Worm (Caenorhabditis elegans) whole organism, L1 larva: ENCODE results near the gene vab-23.

Experiments used
- C04F5.9 ChIP-seq: sonication (generic microtip); optimal IDR thresholded peaks from 2 replicates; lab custom pipeline; 2016; ENCODE audit warnings: missing genetic modification characterization, missing compliant biosample characterization
- C34B4.2 ChIP-seq: sonication (generic microtip); optimal IDR thresholded peaks from 2 replicates; lab custom pipeline; 2017; ENCODE audit warnings: mild to moderate bottlenecking, missing genetic modification characterization, missing compliant biosample characterization
- alr-1 ChIP-seq: fragments of 200-800 bp; sonication (Bioruptor generic); optimal IDR thresholded peaks from 2 replicates; lab custom pipeline; 2018; ENCODE audit warnings: borderline replicate concordance, mild to moderate bottlenecking, missing genetic modification characterization, missing compliant biosample characterization
- aly-2 ChIP-seq: fragments of 150-350 bp; optimal IDR thresholded peaks from 2 replicates; lab custom pipeline; 2014; ENCODE audit warnings: missing biosample characterization, missing genetic modification characterization
- ama-1 ChIP-seq: fragments of 150-350 bp; optimal IDR thresholded peaks from 2 replicates; lab custom pipeline; 2014
- blmp-1 ChIP-seq: fragments of 150-350 bp; optimal IDR thresholded peaks from 2 replicates; lab custom pipeline; 2014; ENCODE audit warnings: missing biosample characterization, missing genetic modification characterization
- ceh-63 ChIP-seq: fragments of 200-800 bp; sonication (Bioruptor generic); optimal IDR thresholded peaks from 2 replicates; lab custom pipeline; 2018; ENCODE audit warnings: mild to moderate bottlenecking, missing genetic modification characterization, missing compliant biosample characterization
- ceh-8 ChIP-seq: fragments of 200-800 bp; sonication (Bioruptor generic); optimal IDR thresholded peaks from 2 replicates; lab custom pipeline; 2018; ENCODE audit warnings: mild to moderate bottlenecking, missing genetic modification characterization, moderate library complexity, missing compliant biosample characterization
- ceh-88 ChIP-seq: fragments of 200-800 bp; sonication (Bioruptor generic); IDR thresholded peaks from 2 replicates; pipeline ENCODE4 v1.3.6; 2022; ENCODE audit warnings: missing genetic modification characterization, missing compliant biosample characterization
- dpl-1 ChIP-seq, 3 experiments: fragments of 150-350 bp in 2 of 3; sonication (generic microtip) in 1 of 3; optimal IDR thresholded peaks; 2 replicates each; lab custom pipeline; 2014 to 2017; ENCODE audit warnings: missing biosample characterization in 3 of 3, missing genetic modification characterization in 3 of 3, missing genetic modification reagents in 3 of 3
- efl-1 ChIP-seq, 4 experiments: fragments of 150-350 bp; optimal IDR thresholded peaks in 3 of 4; peaks in 1 of 4; 1 replicate in 1 of 4; 2 replicates in 3 of 4; lab custom pipeline; 2014; ENCODE audit warnings: missing biosample characterization in 2 of 4, missing genetic modification characterization in 2 of 4, missing genetic modification reagents in 2 of 4
- elt-3 ChIP-seq, 6 experiments: fragments of 150-350 bp in 1 of 6; sonication (generic microtip); optimal IDR thresholded peaks; 2 replicates each; lab custom pipeline; 2017 to 2018; ENCODE audit warnings: missing biosample characterization in 6 of 6, missing genetic modification characterization in 6 of 6, inconsistent platforms in 1 of 6
- fkh-4 ChIP-seq: sonication (generic microtip); optimal IDR thresholded peaks from 2 replicates; lab custom pipeline; 2016; ENCODE audit warnings: missing compliant biosample characterization, missing genetic modification characterization, borderline replicate concordance
- jun-1 ChIP-seq: fragments of 150-350 bp; optimal IDR thresholded peaks from 2 replicates; lab custom pipeline; 2014; ENCODE audit warnings: missing biosample characterization, missing genetic modification reagents, missing genetic modification characterization
- lin-14 ChIP-seq: fragments of 200-800 bp; sonication (Bioruptor generic); optimal IDR thresholded peaks from 2 replicates; lab custom pipeline; 2018; ENCODE audit warnings: mild to moderate bottlenecking, missing genetic modification characterization, moderate library complexity, missing compliant biosample characterization
- lin-35 ChIP-seq, 2 experiments: fragments of 150-350 bp; optimal IDR thresholded peaks; 2 replicates each; lab custom pipeline; 2014; ENCODE audit warnings: missing biosample characterization in 2 of 2, missing genetic modification characterization in 2 of 2, missing genetic modification reagents in 2 of 2
- lir-3 ChIP-seq: sonication (generic microtip); optimal IDR thresholded peaks from 2 replicates; lab custom pipeline; 2016; ENCODE audit warnings: mild to moderate bottlenecking, missing genetic modification characterization, moderate library complexity, missing compliant biosample characterization; ENCODE audit not compliant: poor library complexity
- lsy-2 ChIP-seq, 2 experiments: fragments of 150-350 bp; optimal IDR thresholded peaks; 2 replicates each; lab custom pipeline; 2014; ENCODE audit warnings: missing biosample characterization in 2 of 2, missing genetic modification characterization in 2 of 2
- mef-2 ChIP-seq: fragments of 150-350 bp; optimal IDR thresholded peaks from 2 replicates; lab custom pipeline; 2014; ENCODE audit warnings: missing biosample characterization, missing genetic modification characterization
- mep-1 ChIP-seq: fragments of 150-350 bp; optimal IDR thresholded peaks from 2 replicates; lab custom pipeline; 2014; ENCODE audit warnings: missing biosample characterization, missing genetic modification characterization
- nhr-11 ChIP-seq: fragments of 150-350 bp; optimal IDR thresholded peaks from 2 replicates; lab custom pipeline; 2014; ENCODE audit warnings: missing biosample characterization, missing genetic modification characterization
- nhr-20 ChIP-seq: sonication (generic microtip); optimal IDR thresholded peaks from 2 replicates; lab custom pipeline; 2016; ENCODE audit warnings: mild to moderate bottlenecking, missing genetic modification characterization, missing compliant biosample characterization
- nhr-28 ChIP-seq: fragments of 150-350 bp; optimal IDR thresholded peaks from 2 replicates; lab custom pipeline; 2014; ENCODE audit warnings: missing biosample characterization, missing genetic modification characterization
- nhr-71 ChIP-seq: sonication (generic microtip); optimal IDR thresholded peaks from 2 replicates; lab custom pipeline; 2016; ENCODE audit warnings: mild to moderate bottlenecking, missing genetic modification characterization, moderate library complexity, missing compliant biosample characterization
- nhr-84 ChIP-seq: sonication (generic microtip); optimal IDR thresholded peaks from 2 replicates; lab custom pipeline; 2017; ENCODE audit warnings: missing biosample characterization, missing genetic modification characterization
- nhr-85 ChIP-seq: sonication (generic microtip); peaks from one replicate; lab custom pipeline; 2016; ENCODE audit warnings: missing genetic modification characterization, inconsistent platforms, missing compliant biosample characterization
- nhr-90 ChIP-seq: sonication (generic microtip); optimal IDR thresholded peaks from 2 replicates; lab custom pipeline; 2016; ENCODE audit warnings: mild to moderate bottlenecking, missing genetic modification characterization, missing compliant biosample characterization; ENCODE audit not compliant: poor library complexity
- pqm-1 ChIP-seq: sonication (generic microtip); optimal IDR thresholded peaks from 3 replicates; lab custom pipeline; 2017; ENCODE audit warnings: missing biosample characterization, missing genetic modification characterization
- rnt-1 ChIP-seq: sonication (generic microtip); optimal IDR thresholded peaks from 2 replicates; lab custom pipeline; 2016; ENCODE audit warnings: mild to moderate bottlenecking, missing genetic modification characterization, moderate library complexity, missing compliant biosample characterization
- skn-1 ChIP-seq: fragments of 150-350 bp; optimal IDR thresholded peaks from 2 replicates; lab custom pipeline; 2014; ENCODE audit warnings: missing biosample characterization, missing genetic modification characterization
- snu-23 ChIP-seq: sonication (generic microtip); optimal IDR thresholded peaks from 2 replicates; lab custom pipeline; 2016; ENCODE audit warnings: missing genetic modification characterization, missing compliant biosample characterization
- tbx-2 ChIP-seq: sonication (generic microtip); optimal IDR thresholded peaks from 2 replicates; lab custom pipeline; 2016; ENCODE audit warnings: missing genetic modification characterization, missing compliant biosample characterization
- unc-130 ChIP-seq: fragments of 150-350 bp; optimal IDR thresholded peaks from 2 replicates; lab custom pipeline; 2017; ENCODE audit warnings: missing biosample characterization, missing genetic modification characterization, inconsistent platforms
- xbp-1 ChIP-seq: sonication (generic microtip); optimal IDR thresholded peaks from 2 replicates; lab custom pipeline; 2016; ENCODE audit warnings: missing genetic modification characterization, missing compliant biosample characterization
- zag-1 ChIP-seq: fragments of 150-350 bp; optimal IDR thresholded peaks from 2 replicates; lab custom pipeline; 2014; ENCODE audit warnings: missing biosample characterization, missing genetic modification characterization
- zip-4 ChIP-seq: fragments of 200-800 bp; sonication (Bioruptor generic); optimal IDR thresholded peaks from 2 replicates; lab custom pipeline; 2018; ENCODE audit warnings: mild to moderate bottlenecking, missing genetic modification characterization, moderate library complexity, missing compliant biosample characterization
- ztf-11 ChIP-seq, 2 experiments: sonication (generic microtip); optimal IDR thresholded peaks; 2 replicates each; lab custom pipeline; 2016 to 2017; ENCODE audit warnings: missing genetic modification characterization in 2 of 2, missing biosample characterization in 1 of 2, missing compliant biosample characterization in 1 of 2
- ztf-4 ChIP-seq: fragments of 150-350 bp; optimal IDR thresholded peaks from 2 replicates; lab custom pipeline; 2014; ENCODE audit warnings: missing biosample characterization, missing genetic modification characterization

Gene vab-23

DNA sequence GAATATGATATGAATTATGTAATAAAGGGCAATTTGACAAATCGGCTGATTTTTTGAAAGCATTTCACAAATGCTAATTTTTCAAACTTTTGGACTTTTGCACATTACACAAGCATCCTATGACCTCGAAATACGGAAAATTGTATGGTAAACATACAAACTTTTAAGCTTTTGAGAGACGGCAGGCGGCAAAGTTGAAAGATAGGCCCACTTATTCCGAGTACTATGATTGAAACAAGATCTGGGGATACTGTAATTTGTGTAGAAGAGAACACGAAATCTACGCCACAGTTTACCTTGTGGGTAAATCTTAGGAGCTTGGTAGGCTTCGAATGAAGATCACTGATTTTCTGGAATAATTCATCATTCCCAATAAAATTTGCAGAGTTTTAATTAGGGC is 17.4 kb downstream of the vab-23 start, which contains the start of gene ZK930.6:
Gene ZK930.6 (plus strand): TSS at position 301 of the 400 bp plus-strand sequence.
- no peak for TF ChIP-seq skn-1 (tag; lab: Kevin White, UChicago)
- no peak for TF ChIP-seq elt-3 (tag; optimal IDR thresholded peaks at IDR 0.05; lab: Kevin White, UChicago)
- no peak for TF ChIP-seq snu-23 (GFP tag; lab: Kevin White, UChicago)
- TF ChIP-seq ceh-8 (GFP tag; lab: Kevin White, UChicago): no peak
- no peak for TF ChIP-seq lsy-2 (tag; optimal IDR thresholded peaks at IDR 0.05; lab: Kevin White, UChicago)
- TF ChIP-seq nhr-28 (tag; lab: Kevin White, UChicago): no peak
- TF ChIP-seq lir-3 (tag; lab: Kevin White, UChicago): no peak
- TF ChIP-seq xbp-1 (tag; lab: Kevin White, UChicago): no peak

DNA sequence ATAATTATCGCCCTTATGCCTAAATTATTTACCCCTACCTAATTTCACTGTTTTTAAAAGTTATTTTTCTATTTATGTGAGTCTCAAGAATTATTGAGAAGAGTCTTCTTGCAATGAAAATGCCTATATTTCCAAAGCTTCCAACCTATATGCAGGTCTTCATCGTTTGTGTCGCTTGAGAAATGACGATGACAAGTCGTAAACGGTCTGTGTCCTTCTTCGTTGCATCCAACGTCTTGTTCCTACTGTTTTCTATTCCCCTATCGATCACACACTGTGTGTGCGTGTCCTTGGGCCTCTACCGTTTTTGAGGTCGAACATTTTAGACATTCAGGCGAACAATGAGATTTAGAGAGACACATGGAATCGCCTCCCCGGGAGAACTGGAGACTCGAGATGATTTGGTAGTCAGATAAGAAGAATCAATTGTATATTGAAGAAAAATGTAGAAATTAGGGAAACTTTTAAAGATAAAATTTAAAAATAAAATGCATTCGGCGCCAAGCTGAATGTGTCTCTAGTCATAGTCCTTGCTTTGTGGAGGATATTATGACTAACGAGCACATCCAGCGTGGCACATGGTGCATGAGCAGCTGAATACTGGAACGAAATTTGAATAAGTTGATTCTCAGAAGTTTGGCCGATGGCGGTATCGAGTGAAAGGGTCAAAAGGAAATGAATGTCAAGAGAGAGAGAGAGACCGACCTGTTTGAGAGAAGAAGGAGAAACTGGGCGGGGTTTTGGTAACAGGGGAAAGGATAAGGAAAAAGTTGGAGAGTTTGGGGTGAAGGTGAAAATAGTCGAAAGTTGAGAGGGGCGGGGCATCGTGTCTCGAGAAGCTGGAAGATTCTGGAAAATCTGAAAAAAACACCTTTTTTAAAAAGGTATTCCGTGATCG is 20.3 kb downstream of the vab-23 start:
- TF ChIP-seq dpl-1 (GFP tag; optimal IDR thresholded peaks at IDR 0.05; lab: Kevin White, UChicago): peak in 1 of 3 experiments; percentile 21
- TF ChIP-seq ceh-88 (GFP tag; lab: Robert Waterston, UW): no peak
- no peak for TF ChIP-seq jun-1
- TF ChIP-seq ztf-11 (tag; optimal IDR thresholded peaks at IDR 0.05; lab: Kevin White, UChicago): peak in 1 of 2 experiments; percentile 37
- TF ChIP-seq nhr-85: peak; percentile 72
- peak; percentile 99 for TF ChIP-seq blmp-1
- TF ChIP-seq elt-3 (tag; optimal IDR thresholded peaks at IDR 0.05; lab: Kevin White, UChicago): peak in 1 of 6 experiments; percentile 9
- peak; percentile 20 for TF ChIP-seq nhr-90
- TF ChIP-seq nhr-84 (tag; lab: Kevin White, UChicago): no peak
- TF ChIP-seq zag-1 (tag; lab: Kevin White, UChicago): no peak
- TF ChIP-seq ztf-4 (tag; lab: Kevin White, UChicago): no peak
- no peak for TF ChIP-seq pqm-1
- TF ChIP-seq ama-1 (lab: Kevin White, UChicago): peak; percentile 52
- TF ChIP-seq C04F5.9 (tag; lab: Kevin White, UChicago): no peak
- no peak for TF ChIP-seq alr-1 (tag; lab: Kevin White, UChicago)
- peak; percentile 29 for TF ChIP-seq nhr-20 (tag; lab: Kevin White, UChicago)
- TF ChIP-seq unc-130 (tag; lab: Kevin White, UChicago): no peak
- no peak for TF ChIP-seq lir-3 (tag; lab: Kevin White, UChicago)
- TF ChIP-seq zip-4 (GFP tag; lab: Kevin White, UChicago): no peak
- peak in 1 of 2 experiments; percentile 14 for TF ChIP-seq efl-1 (optimal IDR thresholded peaks at IDR 0.05; lab: Kevin White, UChicago)
- peak in 1 of 2 experiments; percentile 90 for TF ChIP-seq efl-1 (GFP tag; optimal IDR thresholded peaks at IDR 0.05 in 1 of 2; lab: Kevin White, UChicago)
- peak; percentile 46 for TF ChIP-seq nhr-71 (tag; lab: Kevin White, UChicago)
- peak; percentile 12 for TF ChIP-seq rnt-1 (tag; lab: Kevin White, UChicago)
- no peak for TF ChIP-seq ceh-63 (GFP tag; lab: Kevin White, UChicago)
- no peak for TF ChIP-seq xbp-1 (tag; lab: Kevin White, UChicago)
- peak; percentile 70 for TF ChIP-seq mep-1 (tag; lab: Kevin White, UChicago)
- peak; percentile 79 for TF ChIP-seq aly-2 (tag; lab: Kevin White, UChicago)
- peak; percentile 45 for TF ChIP-seq snu-23 (GFP tag; lab: Kevin White, UChicago)
- no peak for TF ChIP-seq tbx-2 (tag; lab: Kevin White, UChicago)
- peak; percentile 64 for TF ChIP-seq lin-14 (GFP tag; lab: Kevin White, UChicago)
- peak in 1 of 2 experiments; percentile 32 for TF ChIP-seq lsy-2 (tag; optimal IDR thresholded peaks at IDR 0.05; lab: Kevin White, UChicago)
- TF ChIP-seq lin-35 (GFP tag; optimal IDR thresholded peaks at IDR 0.05; lab: Kevin White, UChicago): peak in 1 of 2 experiments; percentile 39

DNA sequence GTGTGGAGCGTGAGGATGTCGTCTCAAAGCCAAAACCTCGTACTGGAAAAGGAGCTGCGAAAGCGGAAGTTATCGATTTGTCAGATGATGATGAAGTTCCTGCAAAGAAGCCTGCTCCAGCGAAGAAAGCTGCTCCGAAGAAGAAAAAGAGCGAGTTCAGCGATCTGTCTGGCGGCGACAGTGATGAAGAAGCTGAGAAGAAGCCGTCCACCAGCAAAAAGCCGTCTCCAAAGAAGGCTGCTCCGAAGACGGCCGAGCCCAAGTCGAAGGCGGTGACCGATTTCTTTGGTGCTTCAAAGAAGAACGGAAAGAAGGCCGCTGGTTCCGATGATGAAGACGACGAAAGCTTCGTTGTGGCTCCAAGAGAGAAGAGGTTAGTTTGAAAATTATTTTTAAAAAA is 21.2 kb downstream of the vab-23 start:
- TF ChIP-seq C34B4.2 (no peak), fkh-4 (tag; lab: Kevin White, UChicago) (no peak), xbp-1 (tag; lab: Kevin White, UChicago) (no peak), rnt-1 (tag; lab: Kevin White, UChicago) (no peak), mef-2 (tag; lab: Kevin White, UChicago) (no peak), nhr-11 (tag; lab: Kevin White, UChicago) (no peak), nhr-85 (no peak), snu-23 (GFP tag; lab: Kevin White, UChicago) (no peak), lin-35 (GFP tag; optimal IDR thresholded peaks at IDR 0.05; lab: Kevin White, UChicago) (no peak)
